Worm (Caenorhabditis elegans): ENCODE results near the gene H12C20.7.

H12C20.7 gene

DNA sequence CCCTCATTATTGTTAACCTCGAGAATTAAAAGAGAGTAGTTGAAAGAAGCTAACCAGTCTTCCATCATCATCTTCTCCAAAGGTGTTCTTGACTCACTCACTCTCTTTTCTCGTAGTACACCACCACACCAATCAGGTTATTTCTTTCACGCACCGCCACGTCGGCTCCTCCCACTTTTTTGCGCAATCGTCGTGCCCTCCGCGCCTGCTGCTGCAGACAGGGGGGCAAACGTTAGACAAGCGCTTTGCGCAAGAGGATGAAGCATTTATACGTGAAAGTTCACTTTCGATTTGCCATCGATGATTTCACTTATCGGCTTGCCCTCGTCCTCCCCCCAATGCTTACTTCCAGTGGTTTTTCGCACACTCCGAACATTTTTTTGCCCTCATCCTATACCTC, 47.5 kb downstream of the H12C20.7 start:
- TF ChIP-seq F39B2.1 (GFP tag; IDR thresholded peaks at IDR 0.05) (no peak), zfh-2 (GFP tag; conservative IDR thresholded peaks at IDR 0.05) (peak; percentile 69)

DNA sequence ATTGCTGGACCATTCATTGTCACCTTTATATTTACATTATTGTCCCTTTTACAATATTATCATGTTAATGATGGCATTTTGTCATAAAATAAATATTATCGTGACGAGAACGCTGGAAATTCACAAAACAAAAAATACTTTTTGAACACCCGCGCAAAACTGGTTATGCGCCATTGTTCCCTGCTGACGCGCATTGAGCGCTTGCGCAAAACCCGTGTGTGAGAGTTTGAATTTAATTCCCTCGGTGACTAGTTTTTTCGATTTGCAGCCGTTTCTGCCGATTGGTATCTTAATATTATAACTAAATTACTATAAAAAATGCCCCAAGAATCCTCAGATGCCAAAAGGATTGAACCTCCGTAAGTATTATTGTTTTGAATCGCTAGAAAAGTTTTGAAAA, 51.3 kb downstream of the H12C20.7 start, which contains the start of gene pafo-1:
Gene pafo-1 (plus strand): TSS at position 256 of the 400 bp plus-strand sequence.
- TF ChIP-seq ceh-27 (GFP tag; optimal IDR thresholded peaks at IDR 0.05) (peak; percentile 71), F10E7.11 (tag; optimal IDR thresholded peaks at IDR 0.05) (peak; percentile 10), lin-54 (GFP tag; optimal IDR thresholded peaks at IDR 0.05) (peak; percentile 100), snpc-4 (GFP tag; optimal IDR thresholded peaks at IDR 0.05) (peak; percentile 41), snpc-4 (tag; optimal IDR thresholded peaks at IDR 0.05) (peak; percentile 40 to 85 (median 67)), F52B5.7 (tag; optimal IDR thresholded peaks at IDR 0.05) (no peak), lin-26 (GFP tag; IDR thresholded peaks at IDR 0.05) (no peak), egl-18 (GFP tag; IDR thresholded peaks at IDR 0.05) (no peak), F55B11.4 (tag; optimal IDR thresholded peaks at IDR 0.05; ENCODE audit: borderline replicate concordance, insufficient read depth) (no peak), hrde-1 (tag; optimal IDR thresholded peaks at IDR 0.05; ENCODE audit: borderline replicate concordance) (peak; percentile 57), pha-4 (tag; optimal IDR thresholded peaks at IDR 0.05) (peak; percentile 16), akir-1 (GFP tag; optimal IDR thresholded peaks at IDR 0.05) (no peak), hmg-20 (GFP tag; IDR thresholded peaks at IDR 0.05) (peak; percentile 72), repo-1 (tag; optimal IDR thresholded peaks at IDR 0.05) (peak; percentile 85), ceh-100 (GFP tag; IDR thresholded peaks at IDR 0.05) (peak; percentile 84), ztf-28 (GFP tag; IDR thresholded peaks at IDR 0.05) (no peak), rcor-1 (GFP tag; IDR thresholded peaks at IDR 0.05) (peak; percentile 88), sdz-38 (tag; optimal IDR thresholded peaks at IDR 0.05) (no peak), tlf-1 (GFP tag; optimal IDR thresholded peaks at IDR 0.05) (peak; percentile 76), dox-1 (GFP tag; IDR thresholded peaks at IDR 0.05) (peak; percentile 95), rpc-1 (optimal IDR thresholded peaks at IDR 0.05) (no peak), rpc-1 (tag; optimal IDR thresholded peaks at IDR 0.05) (no peak), attf-5 (GFP tag; optimal IDR thresholded peaks at IDR 0.05) (peak; percentile 89), somi-1 (GFP tag; optimal IDR thresholded peaks at IDR 0.05) (peak; percentile 23), nhr-179 (tag; optimal IDR thresholded peaks at IDR 0.05) (no peak), ztf-25 (GFP tag; IDR thresholded peaks at IDR 0.05) (0 out of 2 replicates have a peak, but pooled peaks have one; percentile 58), chd-7 (tag; optimal IDR thresholded peaks at IDR 0.05) (peak; percentile 7), tbx-9 (tag; optimal IDR thresholded peaks at IDR 0.05; ENCODE audit: borderline replicate concordance) (no peak), hmg-1.2 (GFP tag; IDR thresholded peaks at IDR 0.05) (peak; percentile 64), mes-4 (tag; optimal IDR thresholded peaks at IDR 0.05) (no peak), gei-17 (GFP tag; optimal IDR thresholded peaks at IDR 0.05) (no peak), B0336.3 (GFP tag; IDR thresholded peaks at IDR 0.05) (peak; percentile 92), snpc-1.3 (tag; optimal IDR thresholded peaks at IDR 0.05; ENCODE audit: insufficient read depth) (peak; percentile 40), athp-1 (tag; optimal IDR thresholded peaks at IDR 0.05) (peak; percentile 21), B0035.1 (tag; optimal IDR thresholded peaks at IDR 0.05) (peak; percentile 35), ztf-22 (GFP tag; optimal IDR thresholded peaks at IDR 0.05) (no peak), ccch-3 (GFP tag; optimal IDR thresholded peaks at IDR 0.05) (no peak), F37B4.10 (GFP tag; IDR thresholded peaks at IDR 0.05) (no peak), madf-6 (GFP tag; IDR thresholded peaks at IDR 0.05) (peak; percentile 81), tbp1 (GFP tag; optimal IDR thresholded peaks at IDR 0.05) (peak; percentile 66), efl-1 (GFP tag; optimal IDR thresholded peaks at IDR 0.05) (peak; percentile 90), nfyb-1 (GFP tag; IDR thresholded peaks at IDR 0.05) (peak; percentile 93), nfya-1 (tag; optimal IDR thresholded peaks at IDR 0.05; ENCODE audit: borderline replicate concordance, insufficient read depth) (no peak), nhr-120 (GFP tag; IDR thresholded peaks at IDR 0.05) (no peak), Y53G8AR.9 (GFP tag; conservative IDR thresholded peaks at IDR 0.05) (peak; percentile 91), B0019.2 (GFP tag; conservative IDR thresholded peaks at IDR 0.05) (no peak)
